Worm (Caenorhabditis elegans): ENCODE data around the gene irld-51.

The irld-51 gene

ce11 chrII:2973940-2974402 lies 21.4 kb upstream of the irld-51 start (continued):
- TF ChIP-seq set-16 (GFP tag; IDR thresholded peaks at IDR 0.05) (peak; percentile 100), F10B5.3 (tag; optimal IDR thresholded peaks at IDR 0.05) (peak; percentile 6), duxl-1 (tag; optimal IDR thresholded peaks at IDR 0.05; ENCODE audit: poor library complexity) (peak; percentile 92), snpc-1.2 (GFP tag; IDR thresholded peaks at IDR 0.05) (peak; percentile 58; the same call in 1 of the 2 replicates), ctbp-1 (GFP tag; IDR thresholded peaks at IDR 0.05) (peak; percentile 98), dmd-6 (GFP tag; IDR thresholded peaks at IDR 0.05) (peak; percentile 100), daf-8 (GFP tag; IDR thresholded peaks at IDR 0.05) (no peak), tra-1 (GFP tag; IDR thresholded peaks at IDR 0.05) (peak; percentile 99), zag-1 (tag; optimal IDR thresholded peaks at IDR 0.05) (peak; percentile 54), zip-2 (tag; optimal IDR thresholded peaks at IDR 0.05) (peak; percentile 59), hlh-30 (tag; optimal IDR thresholded peaks at IDR 0.05; ENCODE audit: insufficient read depth) (peak; percentile 97), mxl-3 (GFP tag; optimal IDR thresholded peaks at IDR 0.05) (peak; percentile 98), aha-1 (tag) (peak; percentile 99), nhr-237 (tag; optimal IDR thresholded peaks at IDR 0.05) (no peak), nhr-25 (tag; optimal IDR thresholded peaks at IDR 0.05; ENCODE audit: borderline replicate concordance, insufficient read depth) (peak; percentile 93), ama-1 (optimal IDR thresholded peaks at IDR 0.05) (peak; percentile 41), cey-2 (tag; optimal IDR thresholded peaks at IDR 0.05; ENCODE audit: borderline replicate concordance, insufficient read depth) (no peak), pha-4 (GFP tag; IDR thresholded peaks at IDR 0.05) (peak; percentile 100), pha-4 (tag; optimal IDR thresholded peaks at IDR 0.05) (peak; percentile 2), arid-1 (GFP tag; conservative IDR thresholded peaks at IDR 0.05) (peak; percentile 86), egl-43 (GFP tag; IDR thresholded peaks at IDR 0.05) (peak; percentile 96), ceh-32 (tag; optimal IDR thresholded peaks at IDR 0.05; ENCODE audit: poor library complexity) (peak; percentile 29), rbr-2 (tag; optimal IDR thresholded peaks at IDR 0.05) (peak; percentile 81), hif-1 (tag; optimal IDR thresholded peaks at IDR 0.05) (peak in 1 of 2 experiments; percentile 85), skn-1 (tag; optimal IDR thresholded peaks at IDR 0.05) (peak; percentile 35), lin-15B (tag; optimal IDR thresholded peaks at IDR 0.05) (no peak), nhr-76 (tag; optimal IDR thresholded peaks at IDR 0.05) (peak; percentile 59), madf-9 (GFP tag; conservative IDR thresholded peaks at IDR 0.05) (peak; percentile 94), daf-12 (tag; optimal IDR thresholded peaks at IDR 0.05) (no peak), lsy-2 (tag; optimal IDR thresholded peaks at IDR 0.05) (peak; percentile 79 to 87), nhr-42 (GFP tag; IDR thresholded peaks at IDR 0.05) (peak; percentile 86; the same call in 1 of the 2 replicates), D1046.2 (GFP tag; IDR thresholded peaks at IDR 0.05) (peak; percentile 83; the same call in 1 of the 2 replicates), ceh-44 (GFP tag; IDR thresholded peaks at IDR 0.05) (no peak), egl-27 (tag; optimal IDR thresholded peaks at IDR 0.05) (no peak), nhr-48 (tag; optimal IDR thresholded peaks at IDR 0.05) (peak; percentile 89), gei-8 (GFP tag; optimal IDR thresholded peaks at IDR 0.05) (peak; percentile 98), nhr-6 (tag; optimal IDR thresholded peaks at IDR 0.05) (peak; percentile 90), lin-38 (GFP tag; IDR thresholded peaks at IDR 0.05) (peak; percentile 80), nhr-11 (tag; optimal IDR thresholded peaks at IDR 0.05) (peak; percentile 90), nhr-41 (GFP tag; IDR thresholded peaks at IDR 0.05) (peak; percentile 97), hlh-11 (tag; optimal IDR thresholded peaks at IDR 0.05) (peak; percentile 98), php-3 (GFP tag; IDR thresholded peaks at IDR 0.05) (peak; percentile 94), ceh-28 (tag; optimal IDR thresholded peaks at IDR 0.05) (no peak), dpl-1 (GFP tag; optimal IDR thresholded peaks at IDR 0.05) (peak; percentile 58), ceh-62 (tag; optimal IDR thresholded peaks at IDR 0.05) (no peak), Y105C5A.15 (GFP tag; IDR thresholded peaks at IDR 0.05) (no peak), T20F7.1 (GFP tag; optimal IDR thresholded peaks at IDR 0.05) (peak; percentile 85), sdz-12 (GFP tag; optimal IDR thresholded peaks at IDR 0.05) (peak; percentile 77), spr-3 (GFP tag; optimal IDR thresholded peaks at IDR 0.05) (peak; percentile 91), fkh-10 (GFP tag; optimal IDR thresholded peaks at IDR 0.05) (peak; percentile 91), vab-7 (GFP tag; IDR thresholded peaks at IDR 0.05) (peak; percentile 83)
